Worm (Caenorhabditis elegans) whole organism, late embryonic: Measurements from ENCODE around the gene nhr-247.
"Not testable (repeated sequence)": the region's sequence is repeated elsewhere in the genome, so short reads cannot be mapped to it uniquely, and the experiment has no call there.

Experiments
- C38D4.7 ChIP-seq: fragments of 200-800 bp; sonication (Bioruptor generic); optimal IDR thresholded peaks from 2 replicates; lab custom pipeline; 2018; ENCODE audit warnings: mild to moderate bottlenecking, missing genetic modification characterization, moderate library complexity, missing compliant biosample characterization
- T23F11.4 ChIP-seq: fragments of 200-800 bp; sonication (Bioruptor generic); optimal IDR thresholded peaks from 2 replicates; lab custom pipeline; 2018; ENCODE audit warnings: mild to moderate bottlenecking, missing genetic modification characterization, missing compliant biosample characterization
- Y22D7AL.16 ChIP-seq: sonication (generic microtip); optimal IDR thresholded peaks from 2 replicates; lab custom pipeline; 2016; ENCODE audit warnings: missing genetic modification characterization, missing compliant biosample characterization
- ceh-18 ChIP-seq: sonication (generic microtip); optimal IDR thresholded peaks from 2 replicates; lab custom pipeline; 2016; ENCODE audit warnings: missing genetic modification characterization, missing compliant biosample characterization
- ceh-2 ChIP-seq: sonication (generic microtip); optimal IDR thresholded peaks from 2 replicates; lab custom pipeline; 2016; ENCODE audit warnings: missing genotype, missing genetic modification characterization, missing compliant biosample characterization
- ceh-24 ChIP-seq: sonication (generic microtip); optimal IDR thresholded peaks from 2 replicates; lab custom pipeline; 2016; ENCODE audit warnings: mild to moderate bottlenecking, missing genetic modification characterization, missing compliant biosample characterization
- ceh-30 ChIP-seq: fragments of 150-350 bp; optimal IDR thresholded peaks from 2 replicates; lab custom pipeline; 2014; ENCODE audit warnings: missing biosample characterization, missing genetic modification characterization
- ceh-34 ChIP-seq: sonication (generic microtip); optimal IDR thresholded peaks from 2 replicates; lab custom pipeline; 2016; ENCODE audit warnings: mild to moderate bottlenecking, missing genetic modification characterization, missing compliant biosample characterization
- ceh-48 ChIP-seq: sonication (generic microtip); optimal IDR thresholded peaks from 2 replicates; lab custom pipeline; 2016; ENCODE audit warnings: missing genetic modification characterization, inconsistent platforms, missing compliant biosample characterization
- ceh-9 ChIP-seq: sonication (generic microtip); optimal IDR thresholded peaks from 2 replicates; lab custom pipeline; 2016; ENCODE audit warnings: mild to moderate bottlenecking, missing genetic modification characterization, inconsistent platforms, missing compliant biosample characterization
- che-1 ChIP-seq: sonication (generic microtip); optimal IDR thresholded peaks from 2 replicates; lab custom pipeline; 2016; ENCODE audit warnings: mild to moderate bottlenecking, missing genetic modification characterization, missing compliant biosample characterization
- dve-1 ChIP-seq: sonication (generic microtip); optimal IDR thresholded peaks from 2 replicates; lab custom pipeline; 2017; ENCODE audit warnings: antibody characterized with exemption, mild to moderate bottlenecking, missing genetic modification characterization, missing compliant biosample characterization
- elt-2 ChIP-seq: sonication (generic microtip); optimal IDR thresholded peaks from 2 replicates; lab custom pipeline; 2016; ENCODE audit warnings: missing genetic modification reagents, missing genetic modification characterization, missing compliant biosample characterization
- elt-4 ChIP-seq: sonication (generic microtip); optimal IDR thresholded peaks from 2 replicates; lab custom pipeline; 2016; ENCODE audit warnings: missing genetic modification characterization, missing compliant biosample characterization
- ets-4 ChIP-seq: sonication (generic microtip); optimal IDR thresholded peaks from 2 replicates; lab custom pipeline; 2016; ENCODE audit warnings: missing genetic modification characterization, missing compliant biosample characterization
- eyg-1 ChIP-seq: sonication (generic microtip); optimal IDR thresholded peaks from 2 replicates; lab custom pipeline; 2016; ENCODE audit warnings: missing genotype, missing genetic modification characterization, missing compliant biosample characterization
- fkh-6 ChIP-seq: sonication (generic microtip); optimal IDR thresholded peaks from 2 replicates; lab custom pipeline; 2016; ENCODE audit warnings: missing genetic modification characterization, missing compliant biosample characterization
- hlh-13 ChIP-seq: fragments of 200-800 bp; sonication (Bioruptor generic); optimal IDR thresholded peaks from 2 replicates; lab custom pipeline; 2018; ENCODE audit warnings: mild to moderate bottlenecking, missing genetic modification characterization, missing compliant biosample characterization
- hlh-15 ChIP-seq: sonication (generic microtip); optimal IDR thresholded peaks from 2 replicates; lab custom pipeline; 2016; ENCODE audit warnings: missing genetic modification characterization, missing compliant biosample characterization
- hlh-6 ChIP-seq: sonication (generic microtip); optimal IDR thresholded peaks from 2 replicates; lab custom pipeline; 2016; ENCODE audit warnings: missing genotype, missing genetic modification characterization, missing compliant biosample characterization
- lim-6 ChIP-seq: sonication (generic microtip); optimal IDR thresholded peaks from 2 replicates; lab custom pipeline; 2016; ENCODE audit warnings: missing genetic modification characterization, missing compliant biosample characterization
- lin-11 ChIP-seq: fragments of 200-800 bp; sonication (Bioruptor generic); optimal IDR thresholded peaks from 2 replicates; lab custom pipeline; 2018; ENCODE audit warnings: mild to moderate bottlenecking, missing genetic modification characterization, missing compliant biosample characterization
- nfya-1 ChIP-seq: sonication (generic microtip); optimal IDR thresholded peaks from 2 replicates; lab custom pipeline; 2017; ENCODE audit warnings: missing genetic modification characterization, mild to moderate bottlenecking, missing compliant biosample characterization, antibody characterized with exemption, moderate library complexity
- nhr-11 ChIP-seq: fragments of 150-350 bp; optimal IDR thresholded peaks from 2 replicates; lab custom pipeline; 2014; ENCODE audit warnings: missing biosample characterization, missing genetic modification characterization
- pag-3 ChIP-seq: sonication (generic microtip); optimal IDR thresholded peaks from 2 replicates; lab custom pipeline; 2016; ENCODE audit warnings: missing compliant biosample characterization, missing genetic modification characterization, borderline replicate concordance
- pat-9 ChIP-seq: fragments of 200-800 bp; sonication (Bioruptor generic); optimal IDR thresholded peaks from 2 replicates; lab custom pipeline; 2018; ENCODE audit warnings: mild to moderate bottlenecking, missing genetic modification characterization, moderate library complexity, missing compliant biosample characterization
- pax-1 ChIP-seq: fragments of 150-350 bp; optimal IDR thresholded peaks from 2 replicates; lab custom pipeline; 2014; ENCODE audit warnings: missing biosample characterization, missing genetic modification characterization
- pqm-1 ChIP-seq: sonication (generic microtip); optimal IDR thresholded peaks from 2 replicates; lab custom pipeline; 2016; ENCODE audit warnings: missing genetic modification characterization, missing compliant biosample characterization
- pros-1 ChIP-seq: fragments of 150-350 bp; optimal IDR thresholded peaks from 2 replicates; lab custom pipeline; 2014; ENCODE audit warnings: missing biosample characterization, missing genetic modification reagents, missing genetic modification characterization
- ref-2 ChIP-seq: sonication (generic microtip); optimal IDR thresholded peaks from 2 replicates; lab custom pipeline; 2016; ENCODE audit warnings: missing genetic modification characterization, missing compliant biosample characterization
- rnt-1 ChIP-seq: sonication (generic microtip); optimal IDR thresholded peaks from 2 replicates; lab custom pipeline; 2016; ENCODE audit warnings: missing genetic modification characterization, missing compliant biosample characterization
- sdc-2 ChIP-seq: sonication (generic microtip); optimal IDR thresholded peaks from 2 replicates; lab custom pipeline; 2016; ENCODE audit warnings: missing genotype, missing genetic modification characterization, missing compliant biosample characterization
- sox-2 ChIP-seq: fragments of 200-800 bp; sonication (Bioruptor generic); IDR thresholded peaks from 2 replicates; pipeline ENCODE4 v1.3.6; 2022; ENCODE audit warnings: missing genetic modification reagents, missing genetic modification characterization, missing compliant biosample characterization
- tbx-7 ChIP-seq: sonication (generic microtip); optimal IDR thresholded peaks from 2 replicates; lab custom pipeline; 2016; ENCODE audit warnings: missing genotype, missing genetic modification characterization, missing compliant biosample characterization
- ttx-3 ChIP-seq: sonication (generic microtip); optimal IDR thresholded peaks from 2 replicates; lab custom pipeline; 2016; ENCODE audit warnings: missing genetic modification reagents, missing genetic modification characterization, missing compliant biosample characterization
- unc-3 ChIP-seq, 2 experiments: fragments of 200-800 bp in 1 of 2; sonication (Bioruptor generic) in 1 of 2; sonication (generic microtip) in 1 of 2; conservative IDR thresholded peaks in 1 of 2; optimal IDR thresholded peaks in 1 of 2; 2 replicates each; pipeline versions ENCODE4 v1.3.6 to Lab custom; 2016 to 2022; ENCODE audit warnings: missing compliant biosample characterization in 2 of 2, missing genetic modification characterization in 2 of 2, missing genetic modification reagents in 1 of 2
- unc-55 ChIP-seq: sonication (generic microtip); optimal IDR thresholded peaks from 2 replicates; lab custom pipeline; 2017; ENCODE audit warnings: missing biosample characterization, missing genetic modification reagents, missing genetic modification characterization
- unc-86 ChIP-seq: sonication (generic microtip); optimal IDR thresholded peaks from 2 replicates; lab custom pipeline; 2016; ENCODE audit warnings: missing genetic modification characterization, missing compliant biosample characterization
- zip-5 ChIP-seq: sonication (generic microtip); optimal IDR thresholded peaks from 2 replicates; lab custom pipeline; 2016; ENCODE audit warnings: missing genetic modification characterization, missing compliant biosample characterization
- ztf-16 ChIP-seq: sonication (generic microtip); optimal IDR thresholded peaks from 2 replicates; lab custom pipeline; 2017; ENCODE audit warnings: missing genetic modification characterization, missing compliant biosample characterization

nhr-247 gene

ce11 chrV:15322653-15323052, at the start of gene nhr-247:
TSS of gene nhr-247 (plus strand) at chrV:15322982.
- not testable (repeated sequence) for TF ChIP-seq nfya-1 (tag; lab: Kevin White, UChicago); hlh-13 (GFP tag; lab: Kevin White, UChicago); ceh-2

- no peak for TF ChIP-seq dve-1
- no peak for TF ChIP-seq unc-3 (GFP tag; conservative IDR thresholded peaks at IDR 0.05; lab: Robert Waterston, UW)
- no peak for TF ChIP-seq unc-3 (tag; optimal IDR thresholded peaks at IDR 0.05; lab: Kevin White, UChicago)
- no peak for TF ChIP-seq ceh-48
- no peak for TF ChIP-seq pros-1 (tag; lab: Kevin White, UChicago)
- no peak for TF ChIP-seq lin-11 (tag; lab: Kevin White, UChicago)
- no peak for TF ChIP-seq ceh-9 (tag; lab: Kevin White, UChicago)
- TF ChIP-seq T23F11.4: no peak
- TF ChIP-seq tbx-7 (tag; lab: Kevin White, UChicago): no peak
- TF ChIP-seq ztf-16 (tag; lab: Kevin White, UChicago): no peak
- TF ChIP-seq ceh-2: no peak
- TF ChIP-seq eyg-1 (tag; lab: Kevin White, UChicago): no peak
- TF ChIP-seq pag-3 (tag; lab: Kevin White, UChicago): no peak
- no peak for TF ChIP-seq ceh-18 (tag; lab: Kevin White, UChicago)
- no peak for TF ChIP-seq sdc-2 (tag; lab: Kevin White, UChicago)
- TF ChIP-seq ceh-30 (tag; lab: Kevin White, UChicago): no peak
- no peak for TF ChIP-seq Y22D7AL.16 (tag; lab: Kevin White, UChicago)
- no peak for TF ChIP-seq hlh-13 (GFP tag; lab: Kevin White, UChicago)
- TF ChIP-seq zip-5 (tag; lab: Kevin White, UChicago): no peak
Measured at ce11 chrV:15274757-15275156, 48.0 kb upstream of the nhr-247 start, which contains the start of gene srw-16. TSS of gene srw-16 (minus strand) at chrV:15274857.

DNA sequence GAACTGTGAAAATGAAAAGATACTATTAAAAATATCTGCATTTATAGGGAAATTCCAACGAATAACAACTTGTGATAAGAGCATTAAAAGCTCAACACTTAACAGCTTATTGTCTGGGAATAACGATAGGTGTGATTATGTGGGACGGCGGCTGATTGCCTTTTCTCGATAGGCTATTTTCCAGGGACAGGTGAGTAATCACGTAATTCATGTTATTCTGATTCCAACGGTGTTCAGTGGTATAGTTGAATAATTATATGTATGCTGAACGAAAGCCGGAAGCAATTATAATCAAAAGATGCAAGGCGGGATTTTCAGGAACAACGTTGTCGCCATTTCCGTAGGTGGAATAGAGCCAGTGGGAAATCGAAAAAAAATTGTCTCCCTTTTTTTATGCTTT, 45.9 kb upstream of the nhr-247 start, which contains the start of gene srw-17:
srw-17 (minus strand) TSS at position 101 of the 400 bp plus-strand sequence.
- TF ChIP-seq pat-9 (tag; lab: Kevin White, UChicago): no peak
- no peak for TF ChIP-seq elt-4
- no peak for TF ChIP-seq unc-55 (GFP tag; lab: Kevin White, UChicago)
- no peak for TF ChIP-seq hlh-6 (tag; lab: Kevin White, UChicago)
- no peak for TF ChIP-seq ceh-30 (tag; lab: Kevin White, UChicago)
- TF ChIP-seq fkh-6 (tag; lab: Kevin White, UChicago): no peak
- no peak for TF ChIP-seq pqm-1 (tag; lab: Kevin White, UChicago)
- TF ChIP-seq unc-86 (tag; lab: Kevin White, UChicago): no peak
- no peak for TF ChIP-seq nhr-11

DNA sequence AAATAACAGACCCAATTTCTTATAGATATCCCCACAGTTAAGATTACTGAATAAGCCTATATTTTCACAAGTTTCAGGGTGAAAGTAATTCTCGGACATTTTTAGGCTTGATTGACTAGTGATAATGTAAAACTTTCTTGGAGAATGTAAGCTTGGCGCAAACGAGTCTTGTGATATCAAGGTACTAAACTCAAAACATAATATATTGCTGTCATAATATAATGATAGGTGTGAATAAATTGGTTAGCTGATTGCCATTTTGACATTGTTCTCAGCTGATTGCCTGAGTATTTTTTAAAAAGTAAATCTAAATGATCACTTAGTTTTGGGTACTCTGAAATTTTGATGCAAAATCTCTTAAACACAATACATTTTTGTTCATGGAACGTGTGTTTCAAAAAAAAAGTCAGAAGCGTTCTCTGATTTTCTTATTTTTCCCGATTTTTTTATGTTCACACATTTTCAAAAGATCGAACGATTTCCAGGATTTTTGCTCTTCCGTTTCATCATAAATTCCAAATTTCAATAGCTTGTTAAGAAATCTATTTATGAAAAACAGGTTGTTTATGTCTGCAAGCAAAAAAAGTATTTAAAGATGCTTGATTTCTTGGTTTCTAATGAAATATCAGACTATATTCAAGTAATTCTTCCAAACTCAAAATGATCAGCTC, 41.4 kb upstream of the nhr-247 start, which contains the start of the genes srw-19 and srx-51:
srw-19 (minus strand) TSS at position 101 of the 671 bp plus-strand sequence.
srx-51 (plus strand) TSS at position 621 of the 671 bp plus-strand sequence.
- no peak for TF ChIP-seq T23F11.4
- TF ChIP-seq sox-2: no peak
- TF ChIP-seq lim-6 (tag; lab: Kevin White, UChicago): no peak
- TF ChIP-seq elt-2 (tag; lab: Kevin White, UChicago): no peak
- TF ChIP-seq fkh-6 (tag; lab: Kevin White, UChicago): no peak
- no peak for TF ChIP-seq hlh-15 (tag; lab: Kevin White, UChicago)
- TF ChIP-seq ceh-24 (tag; lab: Kevin White, UChicago): no peak
- no peak for TF ChIP-seq pat-9 (tag; lab: Kevin White, UChicago)
- no peak for TF ChIP-seq ets-4 (tag; lab: Kevin White, UChicago)
- no peak for TF ChIP-seq nhr-11
- no peak for TF ChIP-seq ttx-3
- TF ChIP-seq ceh-34: no peak
- no peak for TF ChIP-seq ref-2 (tag; lab: Kevin White, UChicago)
- TF ChIP-seq rnt-1 (tag; lab: Kevin White, UChicago): no peak
- TF ChIP-seq che-1 (tag; lab: Kevin White, UChicago): no peak
- TF ChIP-seq pax-1 (tag; lab: Kevin White, UChicago): no peak
- no peak for TF ChIP-seq C38D4.7 (GFP tag; lab: Kevin White, UChicago)
